Fruit fly (Drosophila melanogaster): ENCODE measurements around the gene CG10005.

DNA sequence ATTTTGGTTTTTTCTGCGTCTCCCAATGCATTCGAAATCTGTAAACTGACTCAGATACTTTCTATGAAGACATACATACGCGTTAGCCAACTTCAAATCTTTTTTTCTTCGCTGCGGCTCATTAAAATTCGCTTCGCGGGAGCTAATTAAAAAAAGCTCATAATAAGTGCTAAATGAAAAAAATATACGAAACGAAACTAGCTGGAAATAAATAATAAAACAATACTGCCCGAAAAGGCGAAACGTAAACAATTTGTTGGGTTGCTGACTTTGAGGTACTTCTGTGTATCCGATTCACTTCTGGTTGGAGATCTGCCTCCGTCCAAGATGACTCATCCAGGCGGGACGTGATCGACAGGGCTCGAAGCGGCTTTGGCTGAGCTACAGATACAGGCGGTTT is 13.0 kb upstream of the CG10005 start:
- TF ChIP-seq usp (GFP tag; optimal IDR thresholded peaks at IDR 0.05), result no peak
- no peak for TF ChIP-seq psq (optimal IDR thresholded peaks at IDR 0.05)
- TF ChIP-seq CG8478 (optimal IDR thresholded peaks at IDR 0.05), result no peak
- no peak for TF ChIP-seq pan (optimal IDR thresholded peaks at IDR 0.05)

All from whole organism.